Fruit fly (Drosophila melanogaster): ENCODE measurements around the gene CG14693.

CG14693 gene

dm6 chr3R:10776047-10776659, 38.7 kb downstream of the CG14693 start:
- TF ChIP-seq sens (GFP tag), result peak; percentile 67
- TF ChIP-seq nerfin-1 (tag; optimal IDR thresholded peaks at IDR 0.05), result no peak
- no peak for TF ChIP-seq CG9817 (tag; optimal IDR thresholded peaks at IDR 0.05)
- TF ChIP-seq unc-4 (GFP tag; IDR thresholded peaks at IDR 0.05; ENCODE audit: partially characterized antibody), result no peak
- 0 out of 3 replicates have a peak, but pooled peaks have one; percentile 35 for TF ChIP-seq so (GFP tag; IDR thresholded peaks at IDR 0.05)
- peak; percentile 54 for TF ChIP-seq D19A (tag; optimal IDR thresholded peaks at IDR 0.05)
- peak; percentile 87 for TF ChIP-seq sd (tag; optimal IDR thresholded peaks at IDR 0.05)
- TF ChIP-seq CG7786 (GFP tag; optimal IDR thresholded peaks at IDR 0.05), result no peak
- TF ChIP-seq al (GFP tag; IDR thresholded peaks at IDR 0.05), result 0 out of 2 replicates have a peak, but pooled peaks have one; percentile 16
- TF ChIP-seq CG12155 (GFP tag; optimal IDR thresholded peaks at IDR 0.05), result no peak
- TF ChIP-seq ttk (GFP tag; IDR thresholded peaks at IDR 0.05), result no peak
- TF ChIP-seq gcm2 (GFP tag; optimal IDR thresholded peaks at IDR 0.05), result no peak
- TF ChIP-seq Ets65A (GFP tag), result peak; percentile 86
- 0 out of 3 replicates have a peak, but pooled peaks have one; percentile 6 for TF ChIP-seq C15 (GFP tag; IDR thresholded peaks at IDR 0.05)
- TF ChIP-seq gro (GFP tag; optimal IDR thresholded peaks at IDR 0.05), result no peak

- TF ChIP-seq prd (optimal IDR thresholded peaks at IDR 0.05) (no peak), prd (GFP tag; IDR thresholded peaks at IDR 0.05) (0 out of 3 replicates have a peak, but pooled peaks have one; percentile 35), CG7372 (GFP tag; IDR thresholded peaks at IDR 0.05) (peak; percentile 35; the same call in 1 of the 2 replicates), phol (tag; optimal IDR thresholded peaks at IDR 0.05) (peak; percentile 13), ems (GFP tag; optimal IDR thresholded peaks at IDR 0.05) (peak; percentile 38), Ets65A (GFP tag) (peak; percentile 86), CG2875 (GFP tag; optimal IDR thresholded peaks at IDR 0.05) (peak; percentile 7), C15 (GFP tag; IDR thresholded peaks at IDR 0.05) (0 out of 3 replicates have a peak, but pooled peaks have one; percentile 42), nmo (GFP tag; optimal IDR thresholded peaks at IDR 0.05) (no peak), CG14441 (GFP tag; IDR thresholded peaks at IDR 0.05) (0 out of 2 replicates have a peak, but pooled peaks have one; percentile 19), H15 (GFP tag; IDR thresholded peaks at IDR 0.05) (0 out of 3 replicates have a peak, but pooled peaks have one; percentile 38), CG6689 (GFP tag; IDR thresholded peaks at IDR 0.05) (peak; percentile 42), hb (GFP tag; IDR thresholded peaks at IDR 0.05; ENCODE audit: partially characterized antibody) (no peak), bab2 (GFP tag; optimal IDR thresholded peaks at IDR 0.05) (no peak), E2f1 (GFP tag; IDR thresholded peaks at IDR 0.05) (0 out of 2 replicates have a peak, but pooled peaks have one; percentile 17), ara (GFP tag; IDR thresholded peaks at IDR 0.05) (0 out of 2 replicates have a peak, but pooled peaks have one; percentile 42), HLH3B (GFP tag; IDR thresholded peaks at IDR 0.05) (0 out of 2 replicates have a peak, but pooled peaks have one; percentile 20), hkb (optimal IDR thresholded peaks at IDR 0.05) (no peak), hkb (GFP tag; IDR thresholded peaks at IDR 0.05) (0 out of 2 replicates have a peak, but pooled peaks have one; percentile 13), CG8290 (GFP tag; optimal IDR thresholded peaks at IDR 0.05) (no peak), CG8290 (tag; optimal IDR thresholded peaks at IDR 0.05) (peak in 1 of 2 experiments; percentile 14), lmd (GFP tag; IDR thresholded peaks at IDR 0.05) (peak; percentile 27; the same call in 1 of the 2 replicates), Usf (GFP tag; optimal IDR thresholded peaks at IDR 0.05) (no peak), CG11696 (GFP tag; IDR thresholded peaks at IDR 0.05) (0 out of 2 replicates have a peak, but pooled peaks have one; percentile 16), fd102C (GFP tag; optimal IDR thresholded peaks at IDR 0.05) (no peak), CG15011 (GFP tag; optimal IDR thresholded peaks at IDR 0.05) (no peak), CG13424 (tag; optimal IDR thresholded peaks at IDR 0.05) (peak; percentile 1), Taf1 (GFP tag; IDR thresholded peaks at IDR 0.05) (0 out of 2 replicates have a peak, but pooled peaks have one; percentile 49), dysf (GFP tag; IDR thresholded peaks at IDR 0.05) (peak; percentile 41; the same call in 1 of the 3 replicates), ttk (GFP tag; IDR thresholded peaks at IDR 0.05) (0 out of 2 replicates have a peak, but pooled peaks have one; percentile 19), pan (optimal IDR thresholded peaks at IDR 0.05) (no peak), pan (GFP tag; optimal IDR thresholded peaks at IDR 0.05 in 1 of 2, IDR thresholded peaks at IDR 0.05 in 1 of 2) (peak in 1 of 2 experiments; percentile 16), sens (GFP tag) (peak; percentile 57), aop (GFP tag; IDR thresholded peaks at IDR 0.05) (0 out of 2 replicates have a peak, but pooled peaks have one; percentile 8), Asciz (GFP tag; optimal IDR thresholded peaks at IDR 0.05) (no peak), Mrtf (GFP tag; IDR thresholded peaks at IDR 0.05) (0 out of 3 replicates have a peak, but pooled peaks have one; percentile 21), Med (GFP tag) (peak; percentile 74), mam (GFP tag; optimal IDR thresholded peaks at IDR 0.05) (no peak)
Observed at dm6 chr3R:10775246-10775645, 39.6 kb downstream of the CG14693 start.
